Fruit fly (Drosophila melanogaster): ENCODE results near the gene elm.

Gene elm

DNA sequence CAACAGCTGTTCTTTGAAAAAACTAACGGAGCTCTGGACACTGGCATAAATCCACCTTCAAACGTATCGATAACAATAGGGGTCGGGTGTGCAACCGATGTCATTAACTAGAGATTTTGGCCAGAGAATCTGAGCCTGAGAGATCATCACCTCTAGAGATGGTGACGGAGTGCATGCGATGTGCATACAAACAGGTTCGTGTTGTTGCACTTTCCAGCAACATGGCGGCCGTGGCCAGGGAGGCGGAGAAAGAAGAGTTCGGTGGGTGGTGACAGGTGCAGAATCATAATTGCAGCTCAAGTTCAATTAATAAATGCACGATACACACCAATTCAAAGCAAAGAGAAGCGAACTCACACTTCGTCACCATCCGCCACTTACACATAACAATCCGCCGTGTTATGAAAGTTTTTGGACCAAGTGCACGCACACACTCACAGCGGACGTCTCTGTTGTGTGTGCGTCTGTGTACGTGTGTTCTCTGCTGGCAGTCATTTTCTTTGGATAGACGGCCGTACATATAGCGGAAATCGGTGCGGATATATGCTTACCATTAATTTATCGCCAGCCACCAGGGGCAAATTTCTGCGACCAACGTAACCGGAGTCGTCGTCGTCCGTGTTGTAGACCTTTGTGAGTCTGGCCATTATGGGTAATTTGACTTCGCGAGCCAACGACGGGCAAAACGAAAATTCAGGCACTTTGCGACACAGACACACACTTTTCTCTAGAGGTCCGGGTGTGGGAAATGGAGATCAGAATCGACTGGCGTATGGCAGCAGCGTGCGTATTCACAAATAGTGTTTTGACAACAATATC, 4.5 kb upstream of the elm start (continued):
- TF ChIP-seq CG13775 (GFP tag; optimal IDR thresholded peaks at IDR 0.05) (no peak), chm (GFP tag; IDR thresholded peaks at IDR 0.05) (no peak), Ets65A (GFP tag) (peak; percentile 81), ems (GFP tag; optimal IDR thresholded peaks at IDR 0.05) (no peak), CG6689 (GFP tag; IDR thresholded peaks at IDR 0.05) (0 out of 2 replicates have a peak, but pooled peaks have one; percentile 5), inv (GFP tag; IDR thresholded peaks at IDR 0.05; ENCODE audit: partially characterized antibody) (no peak; the same call in 1 of the 2 replicates), CG10274 (GFP tag; optimal IDR thresholded peaks at IDR 0.05) (peak; percentile 90), Dll (GFP tag; IDR thresholded peaks at IDR 0.05; ENCODE audit: partially characterized antibody) (no peak; the same call in 3 of the 4 replicates), ERR (GFP tag; optimal IDR thresholded peaks at IDR 0.05) (peak; percentile 1), bbx (GFP tag; IDR thresholded peaks at IDR 0.05; ENCODE audit: partially characterized antibody) (peak; percentile 40), dati (GFP tag; IDR thresholded peaks at IDR 0.05) (no peak), Hr51 (GFP tag; optimal IDR thresholded peaks at IDR 0.05) (no peak), CG3065 (GFP tag; optimal IDR thresholded peaks at IDR 0.05) (no peak), sens (GFP tag) (peak; percentile 60), sr (GFP tag; IDR thresholded peaks at IDR 0.05) (no peak), Eip74EF (GFP tag; optimal IDR thresholded peaks at IDR 0.05) (peak in 1 of 2 experiments; percentile 15), ken (GFP tag; IDR thresholded peaks at IDR 0.05) (0 out of 3 replicates have a peak, but pooled peaks have one; percentile 10), CG12299 (tag; optimal IDR thresholded peaks at IDR 0.05) (no peak), Asciz (GFP tag; optimal IDR thresholded peaks at IDR 0.05) (no peak), CG12219 (GFP tag; optimal IDR thresholded peaks at IDR 0.05) (no peak), CG4854 (GFP tag; optimal IDR thresholded peaks at IDR 0.05) (no peak), zfh2 (GFP tag; optimal IDR thresholded peaks at IDR 0.05) (no peak), HLH54F (GFP tag; optimal IDR thresholded peaks at IDR 0.05) (no peak), Aef1 (GFP tag; IDR thresholded peaks at IDR 0.05) (0 out of 3 replicates have a peak, but pooled peaks have one; percentile 11), chinmo (GFP tag; IDR thresholded peaks at IDR 0.05; ENCODE audit: partially characterized antibody) (0 out of 4 replicates have a peak, but pooled peaks have one; percentile 23), CG7786 (GFP tag; optimal IDR thresholded peaks at IDR 0.05) (no peak), dysf (GFP tag; IDR thresholded peaks at IDR 0.05) (peak; percentile 43; the same call in 1 of the 3 replicates), Hr3 (GFP tag; optimal IDR thresholded peaks at IDR 0.05) (no peak), Adf1 (GFP tag; IDR thresholded peaks at IDR 0.05) (peak; percentile 40; the same call in 1 of the 2 replicates), ftz-f1 (GFP tag; optimal IDR thresholded peaks at IDR 0.05) (no peak), CG8478 (optimal IDR thresholded peaks at IDR 0.05) (peak; percentile 84), jigr1 (GFP tag; IDR thresholded peaks at IDR 0.05) (no peak), CG32532 (GFP tag; IDR thresholded peaks at IDR 0.05) (peak; percentile 53), insv (GFP tag; optimal IDR thresholded peaks at IDR 0.05) (no peak), nmo (GFP tag; optimal IDR thresholded peaks at IDR 0.05) (no peak), CG11398 (GFP tag; optimal IDR thresholded peaks at IDR 0.05) (no peak), Neu2 (GFP tag; optimal IDR thresholded peaks at IDR 0.05; ENCODE audit: borderline replicate concordance) (peak; percentile 79), vnd (GFP tag; IDR thresholded peaks at IDR 0.05; ENCODE audit: partially characterized antibody) (no peak), NK7.1 (GFP tag; optimal IDR thresholded peaks at IDR 0.05) (no peak), CG17912 (GFP tag; optimal IDR thresholded peaks at IDR 0.05) (no peak), Mes4 (GFP tag; optimal IDR thresholded peaks at IDR 0.05) (no peak), CG33213 (GFP tag; optimal IDR thresholded peaks at IDR 0.05) (no peak), CG3281 (GFP tag; optimal IDR thresholded peaks at IDR 0.05) (no peak), CG32772 (GFP tag; IDR thresholded peaks at IDR 0.05) (no peak), CG14014 (GFP tag; IDR thresholded peaks at IDR 0.05) (no peak), CG2129 (GFP tag; IDR thresholded peaks at IDR 0.05; ENCODE audit: partially characterized antibody) (peak; percentile 24; the same call in 1 of the 2 replicates), CG8765 (GFP tag; IDR thresholded peaks at IDR 0.05) (no peak), Dip2 (GFP tag; IDR thresholded peaks at IDR 0.05) (no peak), CG6791 (GFP tag; IDR thresholded peaks at IDR 0.05; ENCODE audit: partially characterized antibody) (no peak)

Data from whole organism, embryonic.